Worm (Caenorhabditis elegans) whole organism, young adult: ENCODE measurements around the gene ahsa-1.
"Not testable (repeated sequence)": the region's sequence is repeated elsewhere in the genome, so short reads cannot be mapped to it uniquely, and the experiment has no call there.

Source experiments
- B0261.1 ChIP-seq: sonication (generic microtip); optimal IDR thresholded peaks from 2 replicates; lab custom pipeline; 2016; ENCODE audit warnings: mild to moderate bottlenecking, missing genetic modification characterization, moderate library complexity, missing compliant biosample characterization
- C17E4.6 ChIP-seq: fragments of 200-800 bp; sonication (Bioruptor generic); IDR thresholded peaks from 2 replicates; pipeline ENCODE4 v1.3.6; 2022; ENCODE audit warnings: missing genetic modification reagents, missing genetic modification characterization, missing compliant biosample characterization
- F10E7.11 ChIP-seq: sonication (generic microtip); optimal IDR thresholded peaks from 2 replicates; lab custom pipeline; 2017; ENCODE audit warnings: mild to moderate bottlenecking, missing genetic modification characterization, moderate library complexity, missing compliant biosample characterization
- F49E8.2 ChIP-seq: sonication (generic microtip); optimal IDR thresholded peaks from 3 replicates; lab custom pipeline; 2017; ENCODE audit warnings: missing genetic modification characterization, mild to moderate bottlenecking, missing compliant biosample characterization, antibody characterized with exemption, moderate library complexity; ENCODE audit not compliant: insufficient read depth
- F55B11.4 ChIP-seq: sonication (generic microtip); optimal IDR thresholded peaks from 2 replicates; lab custom pipeline; 2016; ENCODE audit warnings: missing compliant biosample characterization, missing genetic modification characterization, borderline replicate concordance; ENCODE audit not compliant: insufficient read depth
- Y56A3A.18 ChIP-seq: fragments of 200-800 bp; sonication (Bioruptor generic); IDR thresholded peaks from 2 replicates; pipeline ENCODE4 v1.3.6; 2022; ENCODE audit warnings: missing genetic modification reagents, missing genetic modification characterization, missing compliant biosample characterization
- akir-1 ChIP-seq: fragments of 200-800 bp; sonication (Bioruptor generic); optimal IDR thresholded peaks from 2 replicates; lab custom pipeline; 2018; ENCODE audit warnings: mild to moderate bottlenecking, missing genetic modification characterization, moderate library complexity, missing compliant biosample characterization
- aptf-2 ChIP-seq: fragments of 200-800 bp; sonication (Bioruptor generic); conservative IDR thresholded peaks from 2 replicates; pipeline ENCODE4 v1.3.6; 2022; ENCODE audit warnings: missing genetic modification reagents, missing genetic modification characterization, missing compliant biosample characterization
- atf-7 ChIP-seq: sonication (generic microtip); optimal IDR thresholded peaks from 2 replicates; lab custom pipeline; 2017; ENCODE audit warnings: mild to moderate bottlenecking, missing genetic modification characterization, missing compliant biosample characterization
- attf-3 ChIP-seq: fragments of 200-800 bp; sonication (Bioruptor generic); conservative IDR thresholded peaks from 2 replicates; pipeline ENCODE4 v1.3.6; 2022; ENCODE audit warnings: missing genetic modification reagents, missing genetic modification characterization, missing compliant biosample characterization
- bed-1 ChIP-seq: fragments of 200-800 bp; sonication (Bioruptor generic); IDR thresholded peaks from 2 replicates; pipeline ENCODE4 v1.3.6; 2022; ENCODE audit warnings: missing genetic modification reagents, missing genetic modification characterization, missing compliant biosample characterization
- ceh-27 ChIP-seq: fragments of 200-800 bp; sonication (Bioruptor generic); optimal IDR thresholded peaks from 2 replicates; lab custom pipeline; 2018; ENCODE audit warnings: mild to moderate bottlenecking, missing genetic modification characterization, moderate library complexity, missing compliant biosample characterization
- ceh-79 ChIP-seq: sonication (generic microtip); optimal IDR thresholded peaks from 2 replicates; lab custom pipeline; 2017; ENCODE audit warnings: mild to moderate bottlenecking, missing genetic modification characterization, missing compliant biosample characterization
- chd-7 ChIP-seq: sonication (generic microtip); optimal IDR thresholded peaks from 2 replicates; lab custom pipeline; 2016; ENCODE audit warnings: mild to moderate bottlenecking, missing genetic modification characterization, moderate library complexity, missing compliant biosample characterization
- egl-44 ChIP-seq: fragments of 200-800 bp; sonication (Bioruptor generic); IDR thresholded peaks from 2 replicates; pipeline ENCODE4 v1.3.6; 2022; ENCODE audit warnings: missing genetic modification reagents, missing genetic modification characterization, missing compliant biosample characterization
- egrh-3 ChIP-seq: fragments of 200-800 bp; sonication (Bioruptor generic); IDR thresholded peaks from 2 replicates; pipeline ENCODE4 v1.3.6; 2022; ENCODE audit warnings: missing genetic modification reagents, missing genetic modification characterization, missing compliant biosample characterization
- gei-17 ChIP-seq: fragments of 200-800 bp; sonication (Bioruptor generic); optimal IDR thresholded peaks from 2 replicates; lab custom pipeline; 2018; ENCODE audit warnings: mild to moderate bottlenecking, missing genetic modification characterization, missing compliant biosample characterization
- lag-1 ChIP-seq: fragments of 200-800 bp; sonication (Bioruptor generic); IDR thresholded peaks from 2 replicates; pipeline ENCODE4 v1.3.6; 2022; ENCODE audit warnings: missing genetic modification reagents, missing genetic modification characterization, missing compliant biosample characterization
- let-526 ChIP-seq: fragments of 200-800 bp; sonication (Bioruptor generic); IDR thresholded peaks from 2 replicates; pipeline ENCODE4 v1.3.6; 2022; ENCODE audit warnings: missing genetic modification reagents, missing genetic modification characterization, missing compliant biosample characterization
- lin-26 ChIP-seq: fragments of 200-800 bp; sonication (Bioruptor generic); IDR thresholded peaks from 2 replicates; pipeline ENCODE4 v1.3.6; 2022; ENCODE audit warnings: missing genetic modification reagents, missing genetic modification characterization, missing compliant biosample characterization
- lin-40 ChIP-seq: sonication (generic microtip); optimal IDR thresholded peaks from 2 replicates; lab custom pipeline; 2016; ENCODE audit warnings: missing genetic modification characterization, mild to moderate bottlenecking, missing compliant biosample characterization, missing genotype, missing genetic modification reagents
- lin-54 ChIP-seq: fragments of 200-800 bp; sonication (Bioruptor generic); optimal IDR thresholded peaks from 2 replicates; lab custom pipeline; 2018; ENCODE audit warnings: mild to moderate bottlenecking, missing genetic modification characterization, missing compliant biosample characterization
- madf-3 ChIP-seq: fragments of 200-800 bp; sonication (Bioruptor generic); IDR thresholded peaks from 2 replicates; pipeline ENCODE4 v1.3.6; 2022; ENCODE audit warnings: missing genetic modification reagents, missing genetic modification characterization, missing compliant biosample characterization
- madf-8 ChIP-seq: fragments of 200-800 bp; sonication (Bioruptor generic); conservative IDR thresholded peaks from 2 replicates; pipeline ENCODE4 v1.3.6; 2022; ENCODE audit warnings: missing genetic modification reagents, missing genetic modification characterization, missing compliant biosample characterization
- nfyb-1 ChIP-seq: fragments of 200-800 bp; sonication (Bioruptor generic); IDR thresholded peaks from 2 replicates; pipeline ENCODE4 v1.3.6; 2022; ENCODE audit warnings: missing genetic modification reagents, missing genetic modification characterization, missing compliant biosample characterization
- sdz-38 ChIP-seq: sonication (generic microtip); optimal IDR thresholded peaks from 2 replicates; lab custom pipeline; 2016; ENCODE audit warnings: missing genotype, missing genetic modification characterization, missing compliant biosample characterization
- somi-1 ChIP-seq: fragments of 200-800 bp; sonication (Bioruptor generic); optimal IDR thresholded peaks from 2 replicates; lab custom pipeline; 2018; ENCODE audit warnings: mild to moderate bottlenecking, missing genetic modification characterization, missing compliant biosample characterization
- tbp1 ChIP-seq: fragments of 200-800 bp; sonication (Bioruptor generic); optimal IDR thresholded peaks from 2 replicates; lab custom pipeline; 2018; ENCODE audit warnings: mild to moderate bottlenecking, missing genetic modification characterization, missing compliant biosample characterization
- unc-62 ChIP-seq: fragments of 150-350 bp; optimal IDR thresholded peaks from 2 replicates; lab custom pipeline; 2014; ENCODE audit warnings: missing biosample characterization, missing genetic modification reagents, missing genetic modification characterization
- zfh-2 ChIP-seq: fragments of 200-800 bp; sonication (Bioruptor generic); conservative IDR thresholded peaks from 2 replicates; pipeline ENCODE4 v1.3.6; 2022; ENCODE audit warnings: missing genetic modification reagents, missing genetic modification characterization, missing compliant biosample characterization
- ztf-25 ChIP-seq: fragments of 200-800 bp; sonication (Bioruptor generic); IDR thresholded peaks from 2 replicates; pipeline ENCODE4 v1.3.6; 2022; ENCODE audit warnings: missing genetic modification reagents, missing genetic modification characterization, missing compliant biosample characterization
- ztf-26 ChIP-seq: sonication (generic microtip); optimal IDR thresholded peaks from 2 replicates; lab custom pipeline; 2017; ENCODE audit warnings: missing genetic modification characterization, missing compliant biosample characterization
- ztf-28 ChIP-seq: fragments of 200-800 bp; sonication (Bioruptor generic); IDR thresholded peaks from 2 replicates; pipeline ENCODE4 v1.3.6; 2022; ENCODE audit warnings: missing genetic modification reagents, missing genetic modification characterization, missing compliant biosample characterization

ahsa-1 gene

ce11 chrV:15127955-15128354, 42.8 kb upstream of the ahsa-1 start, which contains the start of gene srr-7:
Gene srr-7 (plus strand): TSS chrV:15128255.
- TF ChIP-seq atf-7 (tag; lab: Kevin White, UChicago) = no peak
- TF ChIP-seq sdz-38 (tag; lab: Kevin White, UChicago) = no peak
- no peak for TF ChIP-seq egl-44 (GFP tag; lab: Robert Waterston, UW)

ce11 chrV:15127413-15127812, 42.2 kb upstream of the ahsa-1 start, which contains the start of gene srj-27:
Gene srj-27 (minus strand): TSS chrV:15127513.
- TF ChIP-seq lin-54 = no peak
- no peak for TF ChIP-seq gei-17 (GFP tag; lab: Kevin White, UChicago)
- no peak for TF ChIP-seq akir-1 (GFP tag; lab: Kevin White, UChicago)
- no peak for TF ChIP-seq somi-1 (GFP tag; lab: Kevin White, UChicago)
- no peak for TF ChIP-seq C17E4.6 (GFP tag; lab: Robert Waterston, UW)
- TF ChIP-seq attf-3 (GFP tag; lab: Robert Waterston, UW) = no peak
- TF ChIP-seq ceh-79 (tag; lab: Kevin White, UChicago) = no peak
- no peak for TF ChIP-seq aptf-2 (GFP tag; lab: Robert Waterston, UW)
- no peak for TF ChIP-seq lin-40 (tag; lab: Kevin White, UChicago)

ce11 chrV:15125162-15125561, 40.0 kb upstream of the ahsa-1 start, which contains the start of gene ugt-30:
Gene ugt-30 (minus strand): TSS chrV:15125262.
- TF ChIP-seq F49E8.2 (tag; lab: Kevin White, UChicago); madf-3 (GFP tag; lab: Robert Waterston, UW); ztf-26 (tag; lab: Kevin White, UChicago): not testable (repeated sequence)
- TF ChIP-seq, all 124 proteins: peak for 0; not testable (repeated sequence) for 124

- TF ChIP-seq unc-62 (no peak), lag-1 (GFP tag; lab: Robert Waterston, UW) (no peak), tbp1 (GFP tag; lab: Kevin White, UChicago) (no peak), B0261.1 (tag; lab: Kevin White, UChicago) (no peak), egrh-3 (no peak), madf-8 (GFP tag; lab: Robert Waterston, UW) (no peak), attf-3 (GFP tag; lab: Robert Waterston, UW) (no peak), Y56A3A.18 (GFP tag; lab: Robert Waterston, UW) (no peak), nfyb-1 (GFP tag; lab: Robert Waterston, UW) (no peak), zfh-2 (GFP tag; lab: Robert Waterston, UW) (no peak), chd-7 (tag; lab: Kevin White, UChicago) (no peak), ztf-28 (GFP tag; lab: Robert Waterston, UW) (no peak), bed-1 (GFP tag; lab: Robert Waterston, UW) (no peak), ceh-27 (no peak), lin-26 (no peak), F55B11.4 (tag; lab: Kevin White, UChicago) (no peak), gei-17 (GFP tag; lab: Kevin White, UChicago) (no peak), lin-40 (tag; lab: Kevin White, UChicago) (no peak), ztf-25 (no peak)
These were observed 34.3 kb upstream of the ahsa-1 start, which contains the start of gene flor-1 for ce11 chrV:15119517-15119916. Gene flor-1 (minus strand): TSS chrV:15119617.

- TF ChIP-seq let-526 (GFP tag; lab: Robert Waterston, UW); F10E7.11; egrh-3: not testable (repeated sequence)
These were observed 30.8 kb upstream of the ahsa-1 start, which contains the start of gene T01G5.8 for ce11 chrV:15115968-15116367. Gene T01G5.8 (plus strand): TSS chrV:15116268.
